Worm (Caenorhabditis elegans) whole organism, late embryonic: ENCODE results near the gene spas-1.

Experiments used
- ahr-1 ChIP-seq: sonication (generic microtip); optimal IDR thresholded peaks from 2 replicates; lab custom pipeline; 2016; ENCODE audit warnings: missing genetic modification characterization, missing compliant biosample characterization
- ama-1 ChIP-seq: fragments of 150-350 bp; optimal IDR thresholded peaks from 2 replicates; lab custom pipeline; 2014
- ceh-14 ChIP-seq: sonication (generic microtip); optimal IDR thresholded peaks from 2 replicates; lab custom pipeline; 2016; ENCODE audit warnings: missing genotype, missing genetic modification characterization, missing compliant biosample characterization
- dmd-4 ChIP-seq: sonication (generic microtip); optimal IDR thresholded peaks from 2 replicates; lab custom pipeline; 2016; ENCODE audit warnings: borderline replicate concordance, missing genetic modification characterization, missing compliant biosample characterization
- lin-11 ChIP-seq: fragments of 200-800 bp; sonication (Bioruptor generic); optimal IDR thresholded peaks from 2 replicates; lab custom pipeline; 2018; ENCODE audit warnings: mild to moderate bottlenecking, missing genetic modification characterization, missing compliant biosample characterization
- nfya-1 ChIP-seq: sonication (generic microtip); optimal IDR thresholded peaks from 2 replicates; lab custom pipeline; 2017; ENCODE audit warnings: missing genetic modification characterization, mild to moderate bottlenecking, missing compliant biosample characterization, antibody characterized with exemption, moderate library complexity
- nhr-11 ChIP-seq: fragments of 150-350 bp; optimal IDR thresholded peaks from 2 replicates; lab custom pipeline; 2014; ENCODE audit warnings: missing biosample characterization, missing genetic modification characterization
- npax-4 ChIP-seq: sonication (generic microtip); optimal IDR thresholded peaks from 2 replicates; lab custom pipeline; 2016; ENCODE audit warnings: missing genetic modification characterization, missing compliant biosample characterization
- pha-4 ChIP-seq: fragments of 150-350 bp; optimal IDR thresholded peaks from 2 replicates; lab custom pipeline; 2018; ENCODE audit warnings: missing biosample characterization, missing genetic modification reagents, missing genetic modification characterization
- tbx-2 ChIP-seq: sonication (generic microtip); optimal IDR thresholded peaks from 2 replicates; lab custom pipeline; 2016; ENCODE audit warnings: missing genetic modification characterization, missing compliant biosample characterization
- unc-55 ChIP-seq: sonication (generic microtip); optimal IDR thresholded peaks from 2 replicates; lab custom pipeline; 2017; ENCODE audit warnings: missing biosample characterization, missing genetic modification reagents, missing genetic modification characterization

ce11 chrV:9146196-9146595 lies 29.4 kb upstream of the spas-1 start:
- TF ChIP-seq ama-1 (lab: Kevin White, UChicago) (no peak), lin-11 (tag; lab: Kevin White, UChicago) (no peak), dmd-4 (tag; lab: Kevin White, UChicago) (no peak), tbx-2 (tag; lab: Kevin White, UChicago) (no peak), pha-4 (tag; lab: Kevin White, UChicago) (no peak), unc-55 (GFP tag; lab: Kevin White, UChicago) (no peak), nhr-11 (tag; lab: Kevin White, UChicago) (no peak), nfya-1 (tag; lab: Kevin White, UChicago) (no peak), ceh-14 (tag; lab: Kevin White, UChicago) (no peak), ahr-1 (no peak), npax-4 (tag; lab: Kevin White, UChicago) (no peak)
